Worm (Caenorhabditis elegans) whole organism, L4 larva: ENCODE results near the gene lido-11.

Source experiments
- F49E8.2 ChIP-seq: sonication (generic microtip); optimal IDR thresholded peaks from 2 replicates; lab custom pipeline; 2016; ENCODE audit warnings: missing compliant biosample characterization, mild to moderate bottlenecking, missing genetic modification characterization, borderline replicate concordance
- ZK546.5 ChIP-seq, 2 experiments: sonication (generic microtip); optimal IDR thresholded peaks; 2 replicates each; lab custom pipeline; 2017; ENCODE audit warnings: missing biosample characterization in 2 of 2, missing genetic modification characterization in 2 of 2
- fos-1 ChIP-seq: fragments of 150-350 bp; optimal IDR thresholded peaks from 2 replicates; lab custom pipeline; 2014; ENCODE audit warnings: missing biosample characterization, missing genetic modification characterization
- nhr-77 ChIP-seq: fragments of 150-350 bp; optimal IDR thresholded peaks from 2 replicates; lab custom pipeline; 2014; ENCODE audit warnings: missing biosample characterization, missing genetic modification characterization

DNA sequence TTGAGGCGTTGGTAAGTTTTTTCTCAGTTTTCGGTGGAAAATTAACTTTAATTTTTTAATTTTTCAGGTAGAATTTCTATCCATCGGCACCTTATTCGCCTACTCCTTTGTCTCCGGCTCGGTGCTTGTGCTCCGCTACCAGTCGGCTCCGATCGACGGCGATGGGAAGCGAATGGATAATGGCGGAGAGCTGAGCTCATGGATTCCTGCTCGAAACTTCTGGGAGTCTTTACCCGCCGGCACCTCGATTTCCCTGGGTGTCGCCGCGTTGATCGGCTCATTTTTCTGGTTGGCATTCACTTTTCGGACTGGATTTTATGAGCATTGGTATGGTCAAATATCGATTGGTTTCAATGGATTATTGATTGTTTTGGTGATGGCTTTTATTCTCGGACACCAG lies 31.1 kb downstream of the lido-11 start:
- no peak for TF ChIP-seq nhr-77 (tag; lab: Kevin White, UChicago)
- TF ChIP-seq F49E8.2 (tag; lab: Kevin White, UChicago), result no peak
- no peak for TF ChIP-seq fos-1 (tag; lab: Kevin White, UChicago)
- no peak for TF ChIP-seq ZK546.5 (tag; optimal IDR thresholded peaks at IDR 0.05; lab: Kevin White, UChicago)
